Worm (Caenorhabditis elegans) whole organism, L2 larva: ENCODE data around the gene Y50D4A.4.

Experiments
- R02D3.7 ChIP-seq: fragments of 150-350 bp; optimal IDR thresholded peaks from 2 replicates; lab custom pipeline; 2014; ENCODE audit warnings: missing biosample characterization, missing genetic modification characterization
- aly-2 ChIP-seq: fragments of 150-350 bp; optimal IDR thresholded peaks from 2 replicates; lab custom pipeline; 2014; ENCODE audit warnings: missing biosample characterization, missing genetic modification characterization
- ama-1 ChIP-seq: fragments of 150-350 bp; optimal IDR thresholded peaks from 2 replicates; lab custom pipeline; 2018; ENCODE audit warnings: inconsistent platforms
- dmd-4 ChIP-seq: sonication (generic microtip); optimal IDR thresholded peaks from 2 replicates; lab custom pipeline; 2017; ENCODE audit warnings: missing biosample characterization, missing genetic modification characterization
- elt-1 ChIP-seq: fragments of 150-350 bp; optimal IDR thresholded peaks from 2 replicates; lab custom pipeline; 2014; ENCODE audit warnings: missing biosample characterization, missing genetic modification characterization
- lin-13 ChIP-seq: fragments of 150-350 bp; optimal IDR thresholded peaks from 2 replicates; lab custom pipeline; 2014; ENCODE audit warnings: missing biosample characterization, missing genetic modification reagents, missing genetic modification characterization
- mdl-1 ChIP-seq, 2 experiments: fragments of 150-350 bp in 1 of 2; sonication (generic microtip) in 1 of 2; optimal IDR thresholded peaks; 2 replicates each; lab custom pipeline; 2017; ENCODE audit warnings: missing biosample characterization in 2 of 2, missing genetic modification characterization in 2 of 2
- nhr-11 ChIP-seq: fragments of 150-350 bp; optimal IDR thresholded peaks from 2 replicates; lab custom pipeline; 2014; ENCODE audit warnings: missing biosample characterization, missing genetic modification characterization
- nhr-237 ChIP-seq: fragments of 150-350 bp; optimal IDR thresholded peaks from 2 replicates; lab custom pipeline; 2014; ENCODE audit warnings: missing biosample characterization, missing genetic modification characterization
- peb-1 ChIP-seq: fragments of 150-350 bp; optimal IDR thresholded peaks from 2 replicates; lab custom pipeline; 2014; ENCODE audit warnings: missing biosample characterization, missing genetic modification characterization
- skn-1 ChIP-seq: sonication (generic microtip); optimal IDR thresholded peaks from 2 replicates; lab custom pipeline; 2017; ENCODE audit warnings: missing biosample characterization, missing genetic modification characterization
- snpc-4 ChIP-seq: fragments of 150-350 bp; optimal IDR thresholded peaks from 2 replicates; lab custom pipeline; 2014; ENCODE audit warnings: missing biosample characterization, missing genetic modification characterization
- unc-62 ChIP-seq: fragments of 150-350 bp; optimal IDR thresholded peaks from 2 replicates; lab custom pipeline; 2014; ENCODE audit warnings: missing biosample characterization, missing genetic modification reagents, missing genetic modification characterization
- zag-1 ChIP-seq: fragments of 150-350 bp; optimal IDR thresholded peaks from 2 replicates; lab custom pipeline; 2014; ENCODE audit warnings: missing biosample characterization, missing genetic modification characterization

DNA sequence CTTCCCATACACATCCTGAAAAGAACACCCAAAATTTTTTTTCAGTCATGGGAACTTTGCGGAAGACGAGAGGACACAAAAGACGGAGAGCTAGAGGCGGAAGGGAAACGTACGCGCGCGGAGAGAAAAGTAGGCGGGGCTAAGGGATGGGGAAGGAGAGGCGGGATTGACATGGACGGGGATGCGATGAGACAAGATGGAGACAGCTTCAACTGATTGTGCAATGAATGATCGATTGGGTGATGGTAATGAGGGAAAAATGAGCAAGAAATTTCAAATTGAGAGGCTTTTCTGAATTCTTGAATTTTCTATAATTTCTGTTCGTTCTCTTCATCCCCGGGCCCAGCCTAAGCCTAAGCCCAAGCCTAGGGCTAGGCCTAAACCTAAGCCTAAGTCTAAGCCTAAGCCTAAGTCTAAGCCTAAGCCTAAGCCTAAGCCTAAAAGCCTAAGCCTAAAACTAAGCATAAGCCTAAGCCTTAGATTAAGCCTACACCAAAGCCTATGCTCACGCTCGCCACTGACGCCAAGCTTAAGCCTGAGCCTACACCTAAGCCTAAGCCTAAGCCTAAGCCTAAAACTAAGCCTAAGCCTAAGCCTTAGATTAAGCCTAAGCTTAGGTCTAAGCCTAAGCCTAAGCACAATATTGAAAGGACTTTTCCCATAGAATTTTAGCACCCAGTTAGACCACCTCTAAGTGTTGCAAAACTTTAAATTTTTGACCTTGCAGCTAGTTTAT is 40.6 kb upstream of the Y50D4A.4 start:
- no peak for TF ChIP-seq snpc-4 (tag; lab: Kevin White, UChicago)
- no peak for TF ChIP-seq aly-2 (tag; lab: Kevin White, UChicago)
- TF ChIP-seq unc-62 (GFP tag; lab: Kevin White, UChicago), result no peak
- TF ChIP-seq peb-1 (tag; lab: Kevin White, UChicago), result no peak
- TF ChIP-seq mdl-1 (tag; optimal IDR thresholded peaks at IDR 0.05; lab: Kevin White, UChicago), result no peak
- no peak for TF ChIP-seq elt-1
- TF ChIP-seq nhr-11, result no peak
- TF ChIP-seq dmd-4 (tag; lab: Kevin White, UChicago), result no peak
- TF ChIP-seq nhr-237 (tag; lab: Kevin White, UChicago), result no peak
- TF ChIP-seq skn-1 (tag; lab: Kevin White, UChicago), result no peak
- TF ChIP-seq zag-1, result no peak
- no peak for TF ChIP-seq ama-1 (lab: Kevin White, UChicago)
- no peak for TF ChIP-seq R02D3.7 (tag; lab: Kevin White, UChicago)
- TF ChIP-seq lin-13, result no peak
